Worm (Caenorhabditis elegans) whole organism, L4/young adult: Measurements from ENCODE around the gene rpn-13.

ENCODE experiments used
- W03F9.2 ChIP-seq: fragments of 150-350 bp; optimal IDR thresholded peaks from 2 replicates; lab custom pipeline; 2014; ENCODE audit warnings: missing biosample characterization, missing genetic modification characterization
- him-1 ChIP-seq: sonication (generic microtip); optimal IDR thresholded peaks from 2 replicates; lab custom pipeline; 2016; ENCODE audit warnings: missing genotype, missing genetic modification reagents, missing genetic modification characterization, missing compliant biosample characterization

DNA sequence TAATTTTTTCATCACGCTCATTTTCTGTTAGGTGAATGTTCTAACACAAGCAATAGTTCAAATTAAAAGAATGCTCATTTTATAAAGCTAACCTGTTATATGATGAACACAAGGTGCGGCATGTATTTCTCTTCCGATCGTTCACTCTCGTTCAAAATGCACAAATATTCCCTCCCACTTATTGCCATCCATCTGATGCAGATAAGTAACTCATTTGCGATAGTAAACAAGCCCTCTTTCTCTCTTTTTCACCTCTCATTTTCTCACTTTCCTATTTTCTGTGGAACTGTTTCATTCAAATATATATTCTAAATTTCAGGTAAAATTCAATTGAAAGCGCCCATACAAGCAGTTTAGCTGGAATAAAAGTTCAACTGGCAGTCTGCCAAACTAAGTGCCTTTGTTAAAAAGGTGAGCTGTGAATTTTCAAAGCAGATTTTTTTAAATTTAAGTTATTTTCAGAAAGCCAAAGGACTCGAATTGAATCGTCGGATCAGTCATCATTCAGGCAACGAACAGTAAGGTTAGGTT lies 4.3 kb upstream of the rpn-13 start, which contains the start of the genes trmt-10C.2 and C56G2.22:
- TF ChIP-seq W03F9.2 (tag; lab: Kevin White, UChicago) (no peak), him-1 (tag; lab: Kevin White, UChicago) (no peak)
